Worm (Caenorhabditis elegans): Measurements from ENCODE around the gene srh-109.

- TF ChIP-seq ama-1 (optimal IDR thresholded peaks at IDR 0.05) (no peak), F13C5.2 (tag; optimal IDR thresholded peaks at IDR 0.05) (no peak), hmbx-1 (tag; optimal IDR thresholded peaks at IDR 0.05) (no peak), ets-7 (tag; optimal IDR thresholded peaks at IDR 0.05) (no peak), flt-1 (GFP tag; IDR thresholded peaks at IDR 0.05) (no peak), ceh-36 (tag; optimal IDR thresholded peaks at IDR 0.05) (no peak), ceh-13 (GFP tag; optimal IDR thresholded peaks at IDR 0.05) (no peak), B0310.2 (tag; optimal IDR thresholded peaks at IDR 0.05) (no peak), scrt-1 (GFP tag; IDR thresholded peaks at IDR 0.05) (no peak), pes-1 (GFP tag; IDR thresholded peaks at IDR 0.05) (no peak), sea-1 (GFP tag; conservative IDR thresholded peaks at IDR 0.05) (no peak), aly-1 (tag; optimal IDR thresholded peaks at IDR 0.05) (no peak), tra-4 (tag; optimal IDR thresholded peaks at IDR 0.05) (no peak), tbx-37 (GFP tag; conservative IDR thresholded peaks at IDR 0.05) (no peak)
These were observed 38.6 kb upstream of the srh-109 start, which contains the start of gene fbxa-85 for ce11 chrV:17258868-17259267.

Data from whole organism, early embryonic.